Fruit fly (Drosophila melanogaster): Measurements from ENCODE around the gene CG42832.
A peak's percentile ranks its signal among the peaks of the same experiment; 100 is the strongest.

CG42832 gene

dm6 chr3L:11626229-11626826 is 16.4 kb downstream of the CG42832 start, which contains the start of gene PCID2:
Gene PCID2, plus strand, starts transcription at chr3L:11626441.
- TF ChIP-seq CG1024 (GFP tag; IDR thresholded peaks at IDR 0.05) (no peak), Dp (GFP tag; optimal IDR thresholded peaks at IDR 0.05) (peak; percentile 32), pum (GFP tag; optimal IDR thresholded peaks at IDR 0.05) (no peak), Fer3 (tag; optimal IDR thresholded peaks at IDR 0.05) (no peak), Dll (GFP tag; IDR thresholded peaks at IDR 0.05; ENCODE audit: partially characterized antibody) (peak; percentile 87), btn (GFP tag; optimal IDR thresholded peaks at IDR 0.05) (no peak), CG6654 (GFP tag; optimal IDR thresholded peaks at IDR 0.05) (no peak), Myb (GFP tag; optimal IDR thresholded peaks at IDR 0.05) (peak; percentile 14), Chrac-16 (GFP tag; optimal IDR thresholded peaks at IDR 0.05) (no peak), Hey (tag; optimal IDR thresholded peaks at IDR 0.05) (no peak), CG13287 (GFP tag; IDR thresholded peaks at IDR 0.05; ENCODE audit: partially characterized antibody) (peak; percentile 89), cas (GFP tag; IDR thresholded peaks at IDR 0.05) (no peak), Bdp1 (GFP tag; optimal IDR thresholded peaks at IDR 0.05) (no peak), vvl (GFP tag; IDR thresholded peaks at IDR 0.05) (no peak), inv (GFP tag; IDR thresholded peaks at IDR 0.05; ENCODE audit: partially characterized antibody) (peak; percentile 64), ash1 (GFP tag; optimal IDR thresholded peaks at IDR 0.05) (no peak), CG13424 (tag; optimal IDR thresholded peaks at IDR 0.05) (no peak), CG2116 (GFP tag; optimal IDR thresholded peaks at IDR 0.05) (peak; percentile 33), CG14860 (GFP tag; IDR thresholded peaks at IDR 0.05; ENCODE audit: partially characterized antibody) (peak; percentile 60; the same call in 2 of the 3 replicates), CG17829 (tag; optimal IDR thresholded peaks at IDR 0.05) (no peak), az2 (GFP tag; optimal IDR thresholded peaks at IDR 0.05) (no peak), MBD-R2 (GFP tag; IDR thresholded peaks at IDR 0.05) (peak; percentile 58), pzg (GFP tag; optimal IDR thresholded peaks at IDR 0.05) (peak; percentile 28), pita (GFP tag; optimal IDR thresholded peaks at IDR 0.05) (no peak), CG14050 (GFP tag; IDR thresholded peaks at IDR 0.05) (no peak), CG31224 (GFP tag; IDR thresholded peaks at IDR 0.05) (no peak), lmd (GFP tag; IDR thresholded peaks at IDR 0.05) (no peak), MESR4 (GFP tag; optimal IDR thresholded peaks at IDR 0.05) (no peak), knrl (GFP tag; IDR thresholded peaks at IDR 0.05; ENCODE audit: partially characterized antibody) (peak; percentile 79), MTF-1 (GFP tag; optimal IDR thresholded peaks at IDR 0.05; ENCODE audit: borderline replicate concordance) (no peak), Bgb (GFP tag; IDR thresholded peaks at IDR 0.05; ENCODE audit: partially characterized antibody) (peak; percentile 74), row (GFP tag; IDR thresholded peaks at IDR 0.05) (peak; percentile 33; the same call in 1 of the 3 replicates), Doc2 (GFP tag; IDR thresholded peaks at IDR 0.05) (no peak), CG10565 (GFP tag; optimal IDR thresholded peaks at IDR 0.05) (no peak), CG11723 (GFP tag; optimal IDR thresholded peaks at IDR 0.05) (no peak), CG2129 (GFP tag; IDR thresholded peaks at IDR 0.05; ENCODE audit: partially characterized antibody) (peak; percentile 58), chinmo (GFP tag; IDR thresholded peaks at IDR 0.05; ENCODE audit: partially characterized antibody) (0 out of 4 replicates have a peak, but pooled peaks have one; percentile 71), zfh1 (GFP tag; IDR thresholded peaks at IDR 0.05) (no peak), nerfin-2 (GFP tag; IDR thresholded peaks at IDR 0.05; ENCODE audit: partially characterized antibody) (peak; percentile 72), HLH4C (GFP tag; IDR thresholded peaks at IDR 0.05; ENCODE audit: partially characterized antibody) (peak; percentile 68; the same call in 1 of the 3 replicates), CG34224 (GFP tag; IDR thresholded peaks at IDR 0.05; ENCODE audit: partially characterized antibody) (peak; percentile 84), Max (GFP tag; optimal IDR thresholded peaks at IDR 0.05) (no peak), corto (GFP tag; optimal IDR thresholded peaks at IDR 0.05) (no peak), E2f2 (GFP tag; IDR thresholded peaks at IDR 0.05) (peak; percentile 53; the same call in 1 of the 2 replicates), BEAF-32 (GFP tag; optimal IDR thresholded peaks at IDR 0.05) (peak; percentile 68), slbo (GFP tag; IDR thresholded peaks at IDR 0.05) (no peak), Dref (GFP tag; IDR thresholded peaks at IDR 0.05) (peak; percentile 74), D19B (GFP tag; optimal IDR thresholded peaks at IDR 0.05) (no peak), bbx (GFP tag; IDR thresholded peaks at IDR 0.05; ENCODE audit: partially characterized antibody) (peak; percentile 80)

All from whole organism, embryonic.